Fruit fly (Drosophila melanogaster): ENCODE results near the gene Ref1.

Gene Ref1

dm6 chr3R:7127966-7128365 is 47.8 kb upstream of the Ref1 start, which contains the start of gene CG10068 (continued):
- TF ChIP-seq CG18599 (GFP tag; optimal IDR thresholded peaks at IDR 0.05) (peak; percentile 89), CG1792 (GFP tag; optimal IDR thresholded peaks at IDR 0.05) (peak; percentile 79), ken (GFP tag; IDR thresholded peaks at IDR 0.05) (peak; percentile 95), CG9817 (tag; optimal IDR thresholded peaks at IDR 0.05) (peak; percentile 69), CG14441 (GFP tag; IDR thresholded peaks at IDR 0.05) (peak; percentile 91), CG1233 (GFP tag; optimal IDR thresholded peaks at IDR 0.05) (peak; percentile 84), klu (GFP tag; IDR thresholded peaks at IDR 0.05) (peak; percentile 66; the same call in 1 of the 2 replicates), Awh (GFP tag; IDR thresholded peaks at IDR 0.05) (peak; percentile 94), amos (GFP tag; IDR thresholded peaks at IDR 0.05; ENCODE audit: partially characterized antibody) (no peak), sd (tag; optimal IDR thresholded peaks at IDR 0.05) (peak; percentile 55), sqz (GFP tag; optimal IDR thresholded peaks at IDR 0.05) (peak; percentile 99), CG17359 (tag; optimal IDR thresholded peaks at IDR 0.05) (peak; percentile 90), CG14667 (GFP tag; IDR thresholded peaks at IDR 0.05) (peak; percentile 85), p53 (GFP tag; optimal IDR thresholded peaks at IDR 0.05) (peak; percentile 55), Usf (GFP tag; optimal IDR thresholded peaks at IDR 0.05) (peak; percentile 22), tx (GFP tag; optimal IDR thresholded peaks at IDR 0.05) (peak; percentile 80), CG3163 (GFP tag; optimal IDR thresholded peaks at IDR 0.05) (peak; percentile 71), CG6791 (GFP tag; IDR thresholded peaks at IDR 0.05; ENCODE audit: partially characterized antibody) (no peak), Ets65A (GFP tag) (peak; percentile 97), CG10979 (tag; optimal IDR thresholded peaks at IDR 0.05) (peak; percentile 89), Blimp-1 (GFP tag; optimal IDR thresholded peaks at IDR 0.05) (peak; percentile 84), CHES-1-like (GFP tag; optimal IDR thresholded peaks at IDR 0.05) (peak; percentile 92), hth (optimal IDR thresholded peaks at IDR 0.05) (no peak), CG31441 (GFP tag; IDR thresholded peaks at IDR 0.05) (peak; percentile 88), CG16813 (GFP tag; IDR thresholded peaks at IDR 0.05; ENCODE audit: partially characterized antibody) (peak; percentile 38; the same call in 1 of the 3 replicates), CG7745 (tag; optimal IDR thresholded peaks at IDR 0.05) (no peak), az2 (GFP tag; optimal IDR thresholded peaks at IDR 0.05) (peak; percentile 89), CG10366 (GFP tag; IDR thresholded peaks at IDR 0.05) (peak; percentile 88), Sry-β (GFP tag; optimal IDR thresholded peaks at IDR 0.05) (no peak), peb (GFP tag; IDR thresholded peaks at IDR 0.05) (peak; percentile 76), CG11696 (GFP tag; IDR thresholded peaks at IDR 0.05) (peak; percentile 89), Max (GFP tag; optimal IDR thresholded peaks at IDR 0.05) (peak; percentile 91), bbx (GFP tag; IDR thresholded peaks at IDR 0.05; ENCODE audit: partially characterized antibody) (no peak), Nf-YC (tag; optimal IDR thresholded peaks at IDR 0.05) (peak; percentile 75), Fer1 (GFP tag; optimal IDR thresholded peaks at IDR 0.05) (peak; percentile 84), abd-A (tag; optimal IDR thresholded peaks at IDR 0.05) (peak; percentile 90), ATbp (GFP tag; optimal IDR thresholded peaks at IDR 0.05) (peak; percentile 80), sc (optimal IDR thresholded peaks at IDR 0.05) (no peak), sc (GFP tag; optimal IDR thresholded peaks at IDR 0.05) (peak; percentile 69), MESR4 (GFP tag; optimal IDR thresholded peaks at IDR 0.05) (peak; percentile 41), CG31365 (tag; optimal IDR thresholded peaks at IDR 0.05) (peak; percentile 64), ase (GFP tag; IDR thresholded peaks at IDR 0.05) (peak; percentile 94), CG14014 (GFP tag; IDR thresholded peaks at IDR 0.05) (peak; percentile 89), CG13775 (GFP tag; optimal IDR thresholded peaks at IDR 0.05) (peak; percentile 90), CG1603 (tag; optimal IDR thresholded peaks at IDR 0.05) (peak; percentile 89), phol (tag; optimal IDR thresholded peaks at IDR 0.05) (peak; percentile 91), br (optimal IDR thresholded peaks at IDR 0.05) (no peak), CG3838 (GFP tag; optimal IDR thresholded peaks at IDR 0.05) (peak; percentile 71), CG10431 (GFP tag; optimal IDR thresholded peaks at IDR 0.05) (peak; percentile 30), dmrt11E (tag; optimal IDR thresholded peaks at IDR 0.05) (peak; percentile 90), CG17802 (tag; optimal IDR thresholded peaks at IDR 0.05) (peak; percentile 69)

Data from whole organism, embryonic.